Worm (Caenorhabditis elegans) whole organism, mixed stage, embryonic: ENCODE data around the gene npr-39.

Experiments used
- ceh-43 ChIP-seq: fragments of 200-800 bp; sonication (Bioruptor generic); optimal IDR thresholded peaks from 2 replicates; lab custom pipeline; 2018; ENCODE audit warnings: mild to moderate bottlenecking, missing genetic modification characterization, moderate library complexity, missing compliant biosample characterization
- mab-5 ChIP-seq: fragments of 150-350 bp; optimal IDR thresholded peaks from 2 replicates; lab custom pipeline; 2014; ENCODE audit warnings: missing biosample characterization, missing genetic modification characterization
- nhr-12 ChIP-seq: fragments of 150-350 bp; optimal IDR thresholded peaks from 2 replicates; lab custom pipeline; 2014; ENCODE audit warnings: missing biosample characterization, missing genetic modification characterization
- nhr-76 ChIP-seq: sonication (generic microtip); optimal IDR thresholded peaks from 2 replicates; lab custom pipeline; 2017; ENCODE audit warnings: missing biosample characterization, missing genetic modification characterization
- sem-2 ChIP-seq: fragments of 200-800 bp; sonication (Bioruptor generic); optimal IDR thresholded peaks from 2 replicates; lab custom pipeline; 2018; ENCODE audit warnings: mild to moderate bottlenecking, missing genetic modification characterization, missing compliant biosample characterization
- snpc-4 ChIP-seq: fragments of 150-350 bp; optimal IDR thresholded peaks from 2 replicates; lab custom pipeline; 2014; ENCODE audit warnings: missing biosample characterization, missing genetic modification characterization
- unc-62 ChIP-seq: fragments of 150-350 bp; optimal IDR thresholded peaks from 2 replicates; lab custom pipeline; 2014; ENCODE audit warnings: missing biosample characterization, missing genetic modification reagents, missing genetic modification characterization
- ztf-11 ChIP-seq: fragments of 150-350 bp; optimal IDR thresholded peaks from 2 replicates; lab custom pipeline; 2014; ENCODE audit warnings: missing biosample characterization, missing genetic modification characterization

ce11 chrV:10078244-10078643, 11.4 kb downstream of the npr-39 start, which contains the start of gene R04B5.1:
- TF ChIP-seq snpc-4 (tag; lab: Kevin White, UChicago) (no peak), nhr-76 (tag; lab: Kevin White, UChicago) (no peak), unc-62 (no peak), ceh-43 (GFP tag; lab: Kevin White, UChicago) (no peak), mab-5 (no peak), ztf-11 (no peak), nhr-12 (tag; lab: Kevin White, UChicago) (no peak), sem-2 (GFP tag; lab: Kevin White, UChicago) (no peak)
